Worm (Caenorhabditis elegans): Measurements from ENCODE around the gene str-10.

DNA sequence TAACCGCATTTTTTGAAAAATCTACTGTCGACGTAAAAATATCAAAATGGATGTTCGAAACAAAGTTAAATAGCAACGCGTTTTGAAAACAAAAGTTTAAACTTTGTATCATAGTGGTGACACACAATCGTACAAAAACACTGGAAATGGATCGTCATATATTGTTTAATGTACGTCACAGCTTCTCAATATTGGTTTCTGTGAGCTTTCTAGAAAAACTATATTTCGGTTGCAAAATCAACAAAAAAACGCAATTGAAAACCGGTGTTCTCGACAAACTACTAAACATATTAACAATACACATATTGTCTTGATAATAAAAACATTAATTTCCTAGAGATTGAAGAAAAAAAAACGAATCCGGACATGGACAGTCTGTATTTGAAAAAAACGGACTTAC, 18.0 kb downstream of the str-10 start, which contains the start of gene R03G8.6:
- no peak for TF ChIP-seq W03F9.2 (tag; optimal IDR thresholded peaks at IDR 0.05)
- TF ChIP-seq him-1 (tag; optimal IDR thresholded peaks at IDR 0.05) = no peak
- TF ChIP-seq dao-5 (tag; optimal IDR thresholded peaks at IDR 0.05) = no peak

Data from whole organism, L4/young adult.